Fruit fly (Drosophila melanogaster) whole organism, embryonic: ENCODE measurements around the gene stck.

Experiments used
- Ada2b ChIP-seq: fragments of 200-800 bp; sonication (Bioruptor generic); IDR thresholded peaks from 2 replicates; pipeline ENCODE4 v1.3.6; 2022; ENCODE audit warnings: missing biosample characterization, missing genetic modification characterization
- BtbVII ChIP-seq: fragments of 200-800 bp; sonication (Bioruptor generic); optimal IDR thresholded peaks from 3 replicates; lab custom pipeline; 2017; ENCODE audit warnings: missing biosample characterization, mild to moderate bottlenecking, missing genetic modification characterization
- CG10147 ChIP-seq: fragments of 200-800 bp; sonication (Bioruptor generic); optimal IDR thresholded peaks from 2 replicates; lab custom pipeline; 2019; ENCODE audit warnings: missing biosample characterization, mild to moderate bottlenecking, missing genetic modification characterization, moderate library complexity
- CG10366 ChIP-seq: fragments of 200-800 bp; sonication (Bioruptor generic); IDR thresholded peaks from 2 replicates; pipeline ENCODE4 v1.3.6; 2022; ENCODE audit warnings: missing biosample characterization, missing genetic modification characterization
- CG11695 ChIP-seq: fragments of 200-800 bp; sonication (Bioruptor generic); IDR thresholded peaks from 3 replicates; pipeline ENCODE4 v1.3.6; 2022; ENCODE audit warnings: missing biosample characterization, missing genetic modification characterization
- CG11696 ChIP-seq: fragments of 200-800 bp; sonication (Bioruptor generic); IDR thresholded peaks from 2 replicates; pipeline ENCODE4 v1.3.6; 2022; ENCODE audit warnings: missing biosample characterization, missing genetic modification characterization
- CG11723 ChIP-seq: fragments of 200-800 bp; sonication (Bioruptor generic); optimal IDR thresholded peaks from 2 replicates; lab custom pipeline; 2017; ENCODE audit warnings: missing biosample characterization, mild to moderate bottlenecking, missing genetic modification characterization
- CG12071 ChIP-seq: fragments of 200-800 bp; sonication (Bioruptor generic); optimal IDR thresholded peaks from 3 replicates; lab custom pipeline; 2018; ENCODE audit warnings: missing biosample characterization, mild to moderate bottlenecking, missing genetic modification characterization
- CG13624 ChIP-seq: fragments of 200-800 bp; sonication (Bioruptor generic); optimal IDR thresholded peaks from 2 replicates; lab custom pipeline; 2016; ENCODE audit warnings: missing biosample characterization, missing genetic modification characterization
- CG15011 ChIP-seq: fragments of 200-800 bp; sonication (Bioruptor generic); optimal IDR thresholded peaks from 3 replicates; lab custom pipeline; 2018; ENCODE audit warnings: missing biosample characterization, mild to moderate bottlenecking, missing genetic modification characterization
- CG15269 ChIP-seq: fragments of 200-800 bp; sonication (Bioruptor generic); optimal IDR thresholded peaks from 2 replicates; lab custom pipeline; 2018; ENCODE audit warnings: missing biosample characterization, mild to moderate bottlenecking, missing genetic modification characterization, moderate library complexity
- CG15696 ChIP-seq: fragments of 200-800 bp; sonication (Bioruptor generic); optimal IDR thresholded peaks from 2 replicates; lab custom pipeline; 2019; ENCODE audit warnings: missing biosample characterization, mild to moderate bottlenecking, missing genetic modification characterization, moderate library complexity
- CG1647 ChIP-seq: fragments of 200-800 bp; sonication (Bioruptor generic); optimal IDR thresholded peaks from 3 replicates; lab custom pipeline; 2016; ENCODE audit warnings: missing biosample characterization, missing genetic modification characterization
- CG1792 ChIP-seq: fragments of 200-800 bp; sonication (Bioruptor generic); optimal IDR thresholded peaks from 2 replicates; lab custom pipeline; 2016; ENCODE audit warnings: missing biosample characterization, missing genetic modification characterization
- CG2889 ChIP-seq: fragments of 200-800 bp; sonication (Bioruptor generic); IDR thresholded peaks from 3 replicates; pipeline ENCODE4 v1.3.6; 2022; ENCODE audit warnings: missing biosample characterization, missing genetic modification characterization
- CG33557 ChIP-seq: fragments of 200-800 bp; sonication (Bioruptor generic); optimal IDR thresholded peaks from 2 replicates; lab custom pipeline; 2019; ENCODE audit warnings: missing biosample characterization, mild to moderate bottlenecking, missing genetic modification characterization, moderate library complexity
- CG43689 ChIP-seq: fragments of 200-800 bp; sonication (Bioruptor generic); IDR thresholded peaks from 2 replicates; pipeline ENCODE4 v1.3.6; 2022; ENCODE audit warnings: missing biosample characterization, missing genetic modification characterization
- CG6683 ChIP-seq: fragments of 200-800 bp; sonication (Bioruptor generic); optimal IDR thresholded peaks from 2 replicates; lab custom pipeline; 2017; ENCODE audit warnings: missing biosample characterization, mild to moderate bottlenecking, missing genetic modification characterization, missing genetic modification reagents
- CG6813 ChIP-seq: fragments of 200-800 bp; sonication (Bioruptor generic); optimal IDR thresholded peaks from 2 replicates; lab custom pipeline; 2017; ENCODE audit warnings: missing biosample characterization, missing genetic modification characterization, mild to moderate bottlenecking, moderate library complexity, missing genetic modification reagents
- CG7556 ChIP-seq: fragments of 200-800 bp; sonication (Bioruptor generic); optimal IDR thresholded peaks from 2 replicates; lab custom pipeline; 2017; ENCODE audit warnings: missing biosample characterization, mild to moderate bottlenecking, missing genetic modification characterization
- CG7987 ChIP-seq: fragments of 200-800 bp; sonication (Bioruptor generic); optimal IDR thresholded peaks from 2 replicates; lab custom pipeline; 2018; ENCODE audit warnings: missing biosample characterization, mild to moderate bottlenecking, missing genetic modification characterization, moderate library complexity
- CG8089 ChIP-seq: fragments of 200-800 bp; sonication (Bioruptor generic); optimal IDR thresholded peaks from 3 replicates; lab custom pipeline; 2016; ENCODE audit warnings: missing biosample characterization, missing genetic modification characterization
- CG8478 ChIP-seq: fragments of >200 bp; optimal IDR thresholded peaks from 2 replicates; lab custom pipeline; 2018
- CkIIα-i1 ChIP-seq: fragments of 200-800 bp; sonication (Bioruptor generic); IDR thresholded peaks from 2 replicates; pipeline ENCODE4 v1.3.6; 2022; ENCODE audit warnings: missing biosample characterization, missing genetic modification characterization
- E2f1 ChIP-seq: fragments of 200-800 bp; sonication (Bioruptor generic); IDR thresholded peaks from 2 replicates; pipeline ENCODE4 v1.3.6; 2022; ENCODE audit warnings: missing biosample characterization, missing genetic modification characterization
- Ets65A ChIP-seq: fragments of 200-800 bp; sonication (Bioruptor generic); peaks from one replicate; lab custom pipeline; 2016; ENCODE audit warnings: missing biosample characterization, missing genetic modification characterization
- Hr78 ChIP-seq, 2 experiments: fragments of 200-800 bp in 1 of 2; fragments of >200 bp in 1 of 2; sonication (Bioruptor generic) in 1 of 2; optimal IDR thresholded peaks; 2 replicates each; lab custom pipeline; 2017 to 2019; ENCODE audit warnings: missing biosample characterization in 2 of 2, missing genetic modification characterization in 2 of 2, mild to moderate bottlenecking in 1 of 2, moderate library complexity in 1 of 2
- Lhr ChIP-seq: fragments of 200-800 bp; sonication (Bioruptor generic); optimal IDR thresholded peaks from 3 replicates; lab custom pipeline; 2017; ENCODE audit warnings: mild to moderate bottlenecking, missing biosample characterization, missing genetic modification reagents, missing genetic modification characterization
- Lpt ChIP-seq: fragments of >200 bp; optimal IDR thresholded peaks from 2 replicates; lab custom pipeline; 2018; ENCODE audit warnings: missing biosample characterization, missing genetic modification characterization
- Optix ChIP-seq: fragments of 200-800 bp; sonication (Bioruptor generic); IDR thresholded peaks from 3 replicates; pipeline ENCODE4 v1.3.6; 2022; ENCODE audit warnings: missing biosample characterization, missing genetic modification characterization
- Stat92E ChIP-seq, 3 experiments: fragments of >200 bp in 2 of 3; fragments of 200-800 bp in 1 of 3; sonication (Bioruptor generic) in 1 of 3; optimal IDR thresholded peaks; 2 replicates each; lab custom pipeline; 2017 to 2019; ENCODE audit warnings: missing biosample characterization in 3 of 3, missing genetic modification characterization in 3 of 3, mild to moderate bottlenecking in 1 of 3, moderate library complexity in 1 of 3
- TFAM ChIP-seq: fragments of 200-800 bp; sonication (Bioruptor generic); optimal IDR thresholded peaks from 2 replicates; lab custom pipeline; 2017; ENCODE audit warnings: missing biosample characterization, missing genetic modification characterization, inconsistent platforms
- amos ChIP-seq: fragments of 200-800 bp; sonication (Bioruptor generic); IDR thresholded peaks from 2 replicates; pipeline ENCODE4 v1.3.6; 2022; ENCODE audit warnings: missing biosample characterization, missing genetic modification characterization; ENCODE audit not compliant: partially characterized antibody
- ase ChIP-seq: fragments of 200-800 bp; sonication (Bioruptor generic); IDR thresholded peaks from 3 replicates; pipeline ENCODE4 v1.3.6; 2022; ENCODE audit warnings: missing biosample characterization, missing genetic modification characterization
- chinmo ChIP-seq: fragments of 200-800 bp; sonication (Bioruptor generic); IDR thresholded peaks from 4 replicates; pipeline ENCODE4 v1.3.6; 2022; ENCODE audit warnings: missing biosample characterization, missing genetic modification characterization; ENCODE audit not compliant: partially characterized antibody
- disco-r ChIP-seq: fragments of 200-800 bp; sonication (Bioruptor generic); optimal IDR thresholded peaks from 2 replicates; lab custom pipeline; 2016; ENCODE audit warnings: missing biosample characterization, missing genetic modification characterization
- grn ChIP-seq: fragments of 200-800 bp; sonication (Bioruptor generic); optimal IDR thresholded peaks from 3 replicates; lab custom pipeline; 2017; ENCODE audit warnings: missing biosample characterization, missing genetic modification characterization
- h ChIP-seq: fragments of >200 bp; optimal IDR thresholded peaks from 2 replicates; lab custom pipeline; 2017
- inv ChIP-seq: fragments of 200-800 bp; sonication (Bioruptor generic); IDR thresholded peaks from 2 replicates; pipeline ENCODE4 v1.3.6; 2022; ENCODE audit warnings: missing biosample characterization, missing genetic modification characterization; ENCODE audit not compliant: partially characterized antibody
- kni ChIP-seq: fragments of 200-800 bp; sonication (Bioruptor generic); optimal IDR thresholded peaks from 3 replicates; lab custom pipeline; 2017; ENCODE audit warnings: mild to moderate bottlenecking, missing biosample characterization, missing genetic modification reagents, missing genetic modification characterization
- knrl ChIP-seq: fragments of 200-800 bp; sonication (Bioruptor generic); IDR thresholded peaks from 3 replicates; pipeline ENCODE4 v1.3.6; 2022; ENCODE audit warnings: missing biosample characterization, missing genetic modification characterization; ENCODE audit not compliant: partially characterized antibody
- lbe ChIP-seq: fragments of 200-800 bp; sonication (Bioruptor generic); optimal IDR thresholded peaks from 2 replicates; lab custom pipeline; 2016; ENCODE audit warnings: missing biosample characterization, mild to moderate bottlenecking, missing genetic modification characterization
- nom ChIP-seq: fragments of 200-800 bp; sonication (Bioruptor generic); optimal IDR thresholded peaks from 2 replicates; lab custom pipeline; 2017; ENCODE audit warnings: missing biosample characterization, missing genetic modification characterization, mild to moderate bottlenecking, moderate library complexity, missing genetic modification reagents
- phol ChIP-seq: fragments of 200-800 bp; sonication (Bioruptor generic); optimal IDR thresholded peaks from 3 replicates; lab custom pipeline; 2018; ENCODE audit warnings: missing biosample characterization, mild to moderate bottlenecking, missing genetic modification characterization, moderate library complexity
- so ChIP-seq: fragments of 200-800 bp; sonication (Bioruptor generic); IDR thresholded peaks from 3 replicates; pipeline ENCODE4 v1.3.6; 2022; ENCODE audit warnings: missing biosample characterization, missing genetic modification characterization
- ssp ChIP-seq: fragments of 200-800 bp; sonication (Bioruptor generic); IDR thresholded peaks from 2 replicates; pipeline ENCODE4 v1.3.6; 2022; ENCODE audit warnings: missing biosample characterization, missing genetic modification characterization
- sug ChIP-seq: fragments of 200-800 bp; optimal IDR thresholded peaks from 2 replicates; lab custom pipeline; 2019; ENCODE audit warnings: missing biosample characterization, mild to moderate bottlenecking, missing genetic modification characterization, moderate library complexity
- tgo ChIP-seq: fragments of 200-800 bp; sonication (Bioruptor generic); IDR thresholded peaks from 3 replicates; pipeline ENCODE4 v1.3.6; 2022; ENCODE audit warnings: missing biosample characterization, missing genetic modification characterization
- toy ChIP-seq: fragments of 200-800 bp; sonication (Bioruptor generic); IDR thresholded peaks from 2 replicates; pipeline ENCODE4 v1.3.6; 2022; ENCODE audit warnings: missing biosample characterization, missing genetic modification characterization
- zf30C ChIP-seq: fragments of 200-800 bp; sonication (Bioruptor generic); optimal IDR thresholded peaks from 3 replicates; lab custom pipeline; 2018; ENCODE audit warnings: missing biosample characterization, mild to moderate bottlenecking, missing genetic modification characterization
- zfh1 ChIP-seq: fragments of 200-800 bp; sonication (Bioruptor generic); IDR thresholded peaks from 3 replicates; pipeline ENCODE4 v1.3.6; 2022; ENCODE audit warnings: missing biosample characterization, missing genetic modification characterization

The stck gene

dm6 chr3R:8354458-8354857, 2.3 kb upstream of the stck start:
- TF ChIP-seq tgo (GFP tag; lab: Robert Waterston, UW), result peak; percentile 73; the same call in 2 of the 3 replicates
- peak; percentile 73 for TF ChIP-seq Ada2b (GFP tag; lab: Robert Waterston, UW)
- TF ChIP-seq CG13624 (GFP tag; lab: Kevin White, UChicago), result no peak
- TF ChIP-seq zf30C (GFP tag; lab: Kevin White, UChicago), result no peak
- no peak; the same call in 2 of the 3 replicates for TF ChIP-seq zfh1 (GFP tag; lab: Robert Waterston, UW)
- no peak for TF ChIP-seq chinmo (GFP tag; lab: Robert Waterston, UW)
- TF ChIP-seq h (lab: Kevin White, UChicago), result no peak
- no peak for TF ChIP-seq CG7556 (GFP tag; lab: Kevin White, UChicago)
- TF ChIP-seq sug (tag; lab: Kevin White, UChicago), result peak; percentile 73
- peak; percentile 78 for TF ChIP-seq CG10366 (GFP tag; lab: Robert Waterston, UW)
- TF ChIP-seq CG15011 (GFP tag; lab: Kevin White, UChicago), result no peak
- TF ChIP-seq CG15696 (tag; lab: Kevin White, UChicago), result no peak
- peak; percentile 1 for TF ChIP-seq CG1647 (GFP tag; lab: Kevin White, UChicago)
- no peak for TF ChIP-seq Optix (GFP tag; lab: Robert Waterston, UW)
- no peak for TF ChIP-seq Stat92E (GFP tag; optimal IDR thresholded peaks at IDR 0.05; lab: Kevin White, UChicago)
- TF ChIP-seq grn (GFP tag; lab: Kevin White, UChicago), result no peak
- TF ChIP-seq CG43689 (GFP tag; lab: Robert Waterston, UW), result peak; percentile 43
- no peak for TF ChIP-seq CG7987
- no peak for TF ChIP-seq Lpt (GFP tag; lab: Kevin White, UChicago)
- TF ChIP-seq CG2889 (GFP tag; lab: Robert Waterston, UW), result no peak; the same call in 2 of the 3 replicates
- TF ChIP-seq CG15269 (tag; lab: Kevin White, UChicago), result peak; percentile 72
- TF ChIP-seq CG11696, result peak; percentile 48
- peak; percentile 63; the same call in 2 of the 3 replicates for TF ChIP-seq ase (GFP tag; lab: Robert Waterston, UW)
- TF ChIP-seq BtbVII (GFP tag; lab: Kevin White, UChicago), result no peak
- TF ChIP-seq TFAM (GFP tag; lab: Kevin White, UChicago), result no peak
- TF ChIP-seq CG11723 (GFP tag; lab: Kevin White, UChicago), result no peak
- TF ChIP-seq so (GFP tag; lab: Robert Waterston, UW), result peak; percentile 62; the same call in 1 of the 3 replicates
- TF ChIP-seq kni (GFP tag; lab: Kevin White, UChicago), result no peak
- TF ChIP-seq inv, result no peak
- TF ChIP-seq ssp (GFP tag; lab: Robert Waterston, UW), result peak; percentile 31; the same call in 1 of the 2 replicates
- 0 out of 2 replicates have a peak, but pooled peaks have one; percentile 50 for TF ChIP-seq CkIIα-i1 (GFP tag; lab: Robert Waterston, UW)
- TF ChIP-seq CG12071 (GFP tag; lab: Kevin White, UChicago), result peak; percentile 38
- no peak for TF ChIP-seq CG6683 (GFP tag; lab: Kevin White, UChicago)
- TF ChIP-seq nom, result no peak
- TF ChIP-seq disco-r, result no peak
- TF ChIP-seq CG11695 (GFP tag; lab: Robert Waterston, UW), result peak; percentile 65; the same call in 1 of the 3 replicates
- TF ChIP-seq toy (GFP tag; lab: Robert Waterston, UW), result no peak
- no peak for TF ChIP-seq CG1792 (GFP tag; lab: Kevin White, UChicago)
- no peak for TF ChIP-seq CG6813 (GFP tag; lab: Kevin White, UChicago)
- TF ChIP-seq lbe (GFP tag; lab: Kevin White, UChicago), result peak; percentile 62
- no peak for TF ChIP-seq Lhr (GFP tag; lab: Kevin White, UChicago)
- peak; percentile 9 for TF ChIP-seq phol
- TF ChIP-seq amos (GFP tag; lab: Robert Waterston, UW), result no peak
- no peak for TF ChIP-seq knrl (GFP tag; lab: Robert Waterston, UW)
- TF ChIP-seq CG8478 (lab: Kevin White, UChicago), result no peak
- TF ChIP-seq Hr78 (GFP tag; optimal IDR thresholded peaks at IDR 0.05; lab: Kevin White, UChicago), result peak in 1 of 2 experiments; percentile 49
- TF ChIP-seq E2f1 (GFP tag; lab: Robert Waterston, UW), result peak; percentile 38; the same call in 1 of the 2 replicates
- no peak for TF ChIP-seq Ets65A
- TF ChIP-seq CG8089 (GFP tag; lab: Kevin White, UChicago), result no peak
- TF ChIP-seq CG10147 (GFP tag; lab: Kevin White, UChicago), result peak; percentile 6
- TF ChIP-seq CG33557 (GFP tag; lab: Kevin White, UChicago), result no peak
